Fruit fly (Drosophila melanogaster) whole organism, adult: ENCODE results near the gene CG7656.

Experiments used
- CG11617 ChIP-seq: fragments of 200-800 bp; sonication (Bioruptor generic); optimal IDR thresholded peaks from 2 replicates; lab custom pipeline; 2017; ENCODE audit warnings: mild to moderate bottlenecking, missing biosample characterization, missing genetic modification reagents, missing genetic modification characterization
- CG12768 ChIP-seq: fragments of 200-800 bp; sonication (Bioruptor generic); optimal IDR thresholded peaks from 2 replicates; lab custom pipeline; 2017; ENCODE audit warnings: missing biosample characterization, missing genetic modification characterization, mild to moderate bottlenecking, moderate library complexity, missing genetic modification reagents
- CG14711 ChIP-seq: fragments of 200-800 bp; sonication (Bioruptor generic); optimal IDR thresholded peaks from 2 replicates; lab custom pipeline; 2018; ENCODE audit warnings: missing biosample characterization, mild to moderate bottlenecking, missing genetic modification characterization, moderate library complexity
- CG1620 ChIP-seq: fragments of 200-800 bp; sonication (Bioruptor generic); optimal IDR thresholded peaks from 2 replicates; lab custom pipeline; 2016; ENCODE audit warnings: missing biosample characterization, missing genetic modification characterization
- CG33017 ChIP-seq: fragments of 200-800 bp; sonication (Bioruptor generic); optimal IDR thresholded peaks from 2 replicates; lab custom pipeline; 2018; ENCODE audit warnings: missing biosample characterization, mild to moderate bottlenecking, missing genetic modification characterization, moderate library complexity
- CG5204 ChIP-seq: fragments of 200-800 bp; sonication (Bioruptor generic); optimal IDR thresholded peaks from 2 replicates; lab custom pipeline; 2016; ENCODE audit warnings: missing biosample characterization, missing genetic modification characterization
- CG7045 ChIP-seq: fragments of 200-800 bp; sonication (Bioruptor generic); optimal IDR thresholded peaks from 2 replicates; lab custom pipeline; 2017; ENCODE audit warnings: missing biosample characterization, mild to moderate bottlenecking, missing genetic modification characterization
- CG7101 ChIP-seq: fragments of 200-800 bp; sonication (Bioruptor generic); optimal IDR thresholded peaks from 2 replicates; lab custom pipeline; 2018; ENCODE audit warnings: missing biosample characterization, mild to moderate bottlenecking, missing genetic modification characterization, moderate library complexity
- Clk ChIP-seq: fragments of 200-800 bp; sonication (Bioruptor generic); optimal IDR thresholded peaks from 2 replicates; lab custom pipeline; 2017; ENCODE audit warnings: missing biosample characterization, missing genetic modification characterization
- Crg-1 ChIP-seq: fragments of 200-800 bp; sonication (Bioruptor generic); optimal IDR thresholded peaks from 2 replicates; lab custom pipeline; 2016; ENCODE audit warnings: missing biosample characterization, missing genetic modification characterization
- Hr96 ChIP-seq: fragments of 200-800 bp; sonication (Bioruptor generic); optimal IDR thresholded peaks from 2 replicates; lab custom pipeline; 2016; ENCODE audit warnings: missing biosample characterization, missing genetic modification characterization
- Mnt ChIP-seq: fragments of 200-800 bp; sonication (Bioruptor generic); optimal IDR thresholded peaks from 2 replicates; lab custom pipeline; 2016; ENCODE audit warnings: missing biosample characterization, mild to moderate bottlenecking, missing genetic modification characterization
- bab1 ChIP-seq: fragments of 200-800 bp; sonication (Bioruptor generic); optimal IDR thresholded peaks from 3 replicates; lab custom pipeline; 2019; ENCODE audit warnings: missing biosample characterization, mild to moderate bottlenecking, missing genetic modification characterization, moderate library complexity
- cic ChIP-seq: fragments of 200-800 bp; sonication (Bioruptor generic); optimal IDR thresholded peaks from 2 replicates; lab custom pipeline; 2017; ENCODE audit warnings: missing biosample characterization, mild to moderate bottlenecking, missing genetic modification characterization, moderate library complexity
- cnc ChIP-seq, 2 experiments: fragments of >200 bp; optimal IDR thresholded peaks; 2 replicates each; lab custom pipeline; 2017
- kay ChIP-seq: fragments of 200-800 bp; sonication (Bioruptor generic); peaks from one replicate; lab custom pipeline; 2016; ENCODE audit warnings: missing biosample characterization, missing genetic modification characterization, borderline replicate concordance
- ovo ChIP-seq: fragments of 200-800 bp; sonication (Bioruptor generic); optimal IDR thresholded peaks from 2 replicates; lab custom pipeline; 2016; ENCODE audit warnings: missing biosample characterization, missing genetic modification characterization
- pad ChIP-seq: fragments of 200-800 bp; sonication (Bioruptor generic); optimal IDR thresholded peaks from 3 replicates; lab custom pipeline; 2017; ENCODE audit warnings: missing biosample characterization, missing genetic modification characterization, mild to moderate bottlenecking, moderate library complexity, missing genetic modification reagents
- tj ChIP-seq: fragments of 200-800 bp; sonication (Bioruptor generic); optimal IDR thresholded peaks from 3 replicates; lab custom pipeline; 2017; ENCODE audit warnings: missing biosample characterization, mild to moderate bottlenecking, missing genetic modification characterization, moderate library complexity
- toe ChIP-seq: fragments of 200-800 bp; sonication (Bioruptor generic); optimal IDR thresholded peaks from 2 replicates; lab custom pipeline; 2016; ENCODE audit warnings: missing biosample characterization, missing genetic modification characterization

CG7656 gene

DNA sequence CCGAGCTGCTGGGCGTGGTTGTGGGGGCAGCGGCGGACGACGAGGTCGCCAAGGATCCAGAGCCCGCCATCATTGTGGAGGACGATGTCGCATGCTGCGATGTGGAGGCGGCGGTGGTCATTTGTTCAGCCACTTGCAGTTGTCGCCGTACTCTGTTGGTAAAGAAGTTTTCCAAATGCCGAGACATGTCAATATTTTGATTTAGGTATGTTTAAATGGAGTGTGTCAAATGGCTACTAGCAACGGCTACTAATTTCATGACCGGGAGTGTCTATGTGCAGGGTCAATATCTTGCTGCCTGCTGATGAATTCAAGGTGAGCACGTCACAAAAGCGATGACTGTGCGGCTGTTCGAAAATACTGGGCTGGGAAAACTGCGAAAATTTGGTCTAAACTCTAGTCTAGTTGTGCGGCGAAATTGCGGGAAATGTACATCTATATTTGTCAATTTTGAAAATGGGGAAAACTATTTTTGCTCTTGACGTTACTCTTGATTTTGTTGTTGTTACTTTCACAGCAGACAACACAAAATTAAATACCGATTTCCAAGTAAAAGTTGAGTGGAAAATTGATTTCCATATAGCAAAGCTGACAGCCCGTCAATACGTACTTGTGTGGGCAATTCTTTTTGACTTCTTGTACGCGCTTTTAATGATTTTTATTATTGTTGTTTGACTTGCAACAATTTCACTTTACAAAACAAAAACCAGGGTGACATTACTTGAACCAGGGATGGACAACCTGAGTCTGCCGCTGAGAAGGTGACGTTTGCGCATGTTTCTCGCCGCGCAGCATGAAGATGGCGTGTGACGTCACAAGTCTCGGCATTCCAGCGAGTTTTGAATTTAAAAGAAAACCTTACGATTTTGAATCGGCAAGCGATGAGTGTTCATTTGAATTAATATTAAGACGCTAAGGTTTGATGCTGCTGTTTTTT, at the start of gene CG7656:
Gene CG7656, minus strand, starts transcription at position 731 of the 937 bp plus-strand sequence.
- TF ChIP-seq cic (GFP tag; lab: Kevin White, UChicago) (peak; percentile 61), CG33017 (tag; lab: Kevin White, UChicago) (no peak), kay (no peak), CG5204 (GFP tag; lab: Kevin White, UChicago) (no peak), Mnt (GFP tag; lab: Kevin White, UChicago) (peak; percentile 68), bab1 (GFP tag; lab: Kevin White, UChicago) (peak; percentile 53), tj (peak; percentile 35), pad (no peak), Clk (no peak), Crg-1 (GFP tag; lab: Kevin White, UChicago) (peak; percentile 41), CG14711 (peak; percentile 43), CG1620 (GFP tag; lab: Kevin White, UChicago) (peak; percentile 72), cnc (optimal IDR thresholded peaks at IDR 0.05; lab: Kevin White, UChicago) (no peak), Hr96 (GFP tag; lab: Kevin White, UChicago) (no peak), toe (GFP tag; lab: Kevin White, UChicago) (peak; percentile 82), CG7045 (GFP tag; lab: Kevin White, UChicago) (no peak), ovo (no peak), CG7101 (tag; lab: Kevin White, UChicago) (peak; percentile 41), CG12768 (GFP tag; lab: Kevin White, UChicago) (peak; percentile 5), CG11617 (GFP tag; lab: Kevin White, UChicago) (peak; percentile 17)

DNA sequence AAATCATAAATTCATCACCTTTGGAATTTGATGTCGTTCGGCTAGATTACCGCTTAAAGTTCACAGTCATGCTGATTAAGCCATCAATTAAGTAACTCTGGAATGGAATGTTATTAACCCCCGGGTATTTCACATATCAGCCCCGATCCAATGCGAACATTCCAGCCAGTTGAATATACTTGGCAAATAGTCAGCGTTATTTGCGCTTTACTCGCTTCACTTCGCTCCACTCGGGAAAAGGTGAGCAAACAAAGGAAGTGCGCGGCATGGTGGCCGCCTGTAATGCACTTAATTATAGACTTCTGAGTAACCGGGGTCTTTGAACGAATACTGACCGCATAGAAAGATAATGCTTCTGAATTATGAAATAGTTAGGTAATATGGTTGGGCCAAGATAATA, 49.6 kb upstream of the CG7656 start:
- TF ChIP-seq CG5204 (GFP tag; lab: Kevin White, UChicago) (no peak), Hr96 (GFP tag; lab: Kevin White, UChicago) (no peak), bab1 (GFP tag; lab: Kevin White, UChicago) (no peak), kay (peak; percentile 49), CG33017 (tag; lab: Kevin White, UChicago) (no peak), cnc (optimal IDR thresholded peaks at IDR 0.05; lab: Kevin White, UChicago) (no peak)

DNA sequence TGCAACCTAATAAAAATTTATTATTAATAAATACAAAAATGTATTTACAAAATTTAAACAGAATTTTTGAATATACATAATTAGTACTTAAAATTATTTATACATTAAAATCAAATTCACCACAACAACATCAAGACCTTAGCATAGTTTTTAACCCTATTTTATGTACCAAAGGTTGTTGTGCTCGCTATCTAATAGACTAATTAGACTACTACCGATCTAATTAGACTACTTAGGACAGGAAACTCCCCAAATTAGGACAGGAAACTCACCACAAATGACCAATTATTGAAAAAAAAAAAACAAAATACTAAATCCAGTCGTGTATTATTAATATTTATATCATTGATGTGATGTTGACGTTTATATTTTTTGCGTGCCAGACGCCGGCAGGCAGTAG, 49.0 kb upstream of the CG7656 start:
- TF ChIP-seq CG7101 (tag; lab: Kevin White, UChicago): no peak
- TF ChIP-seq CG12768 (GFP tag; lab: Kevin White, UChicago): no peak
- no peak for TF ChIP-seq bab1 (GFP tag; lab: Kevin White, UChicago)
- no peak for TF ChIP-seq Clk

DNA sequence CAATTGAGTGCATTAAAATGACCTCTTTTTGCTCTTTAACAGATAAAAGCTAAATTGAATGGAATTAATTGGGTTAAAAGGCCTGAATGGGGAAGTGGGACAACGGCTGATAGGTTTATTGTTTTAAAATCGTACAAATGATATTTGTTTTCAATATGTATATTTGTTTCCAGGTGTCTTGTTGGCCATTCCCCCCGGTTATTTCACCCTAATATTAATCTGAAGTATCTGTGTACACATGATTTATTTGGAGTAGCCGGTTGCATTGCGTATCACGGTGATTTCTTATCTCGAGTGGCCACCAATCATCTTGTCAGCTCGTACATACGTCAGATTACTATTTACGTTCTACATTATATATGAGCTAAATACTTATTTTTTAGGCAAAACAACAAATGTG, 48.4 kb upstream of the CG7656 start:
- TF ChIP-seq CG33017 (tag; lab: Kevin White, UChicago) (peak; percentile 12), cic (GFP tag; lab: Kevin White, UChicago) (peak; percentile 69), Crg-1 (GFP tag; lab: Kevin White, UChicago) (no peak), pad (no peak)

DNA sequence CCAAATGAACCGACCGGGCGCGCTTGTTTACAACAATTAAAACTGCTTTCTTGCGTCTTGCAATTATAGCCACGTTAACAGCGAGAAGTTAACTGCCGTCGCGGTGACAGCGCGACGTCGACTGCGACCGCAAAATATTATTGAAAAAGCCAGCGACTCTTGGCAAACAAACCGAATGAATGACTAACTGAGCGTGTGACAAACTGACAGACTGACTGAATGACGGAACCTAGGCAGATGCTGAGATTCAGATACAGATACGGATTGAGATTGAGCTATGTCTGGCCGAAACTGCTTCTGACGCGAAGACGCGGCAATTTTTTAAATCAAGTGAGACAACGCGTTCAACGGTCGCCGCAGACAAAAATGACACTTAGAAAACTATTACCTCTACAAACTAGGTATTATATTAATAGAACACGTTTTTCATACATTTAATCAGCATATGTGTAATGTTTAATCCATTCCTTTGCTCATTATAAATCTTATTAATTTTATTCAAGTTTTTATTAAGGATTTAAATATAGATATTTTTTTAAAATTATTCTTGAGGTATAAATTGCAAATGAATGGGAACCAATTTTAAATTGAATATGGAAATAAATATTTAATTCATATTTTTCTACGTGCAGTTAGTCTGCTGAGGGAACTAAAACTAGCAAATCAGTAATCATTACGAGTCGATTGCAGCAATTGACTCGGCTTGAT, 46.5 kb upstream of the CG7656 start:
- TF ChIP-seq Hr96 (GFP tag; lab: Kevin White, UChicago): no peak
- peak; percentile 78 for TF ChIP-seq CG33017 (tag; lab: Kevin White, UChicago)
- no peak for TF ChIP-seq tj
- TF ChIP-seq bab1 (GFP tag; lab: Kevin White, UChicago): no peak
- TF ChIP-seq CG1620 (GFP tag; lab: Kevin White, UChicago): no peak
- peak; percentile 1 for TF ChIP-seq CG5204 (GFP tag; lab: Kevin White, UChicago)
- TF ChIP-seq cic (GFP tag; lab: Kevin White, UChicago): peak; percentile 28
- no peak for TF ChIP-seq Clk
- TF ChIP-seq CG11617 (GFP tag; lab: Kevin White, UChicago): peak; percentile 25
- no peak for TF ChIP-seq Crg-1 (GFP tag; lab: Kevin White, UChicago)
- TF ChIP-seq CG7101 (tag; lab: Kevin White, UChicago): peak; percentile 72
- TF ChIP-seq Mnt (GFP tag; lab: Kevin White, UChicago): no peak
- peak; percentile 62 for TF ChIP-seq CG14711
- TF ChIP-seq pad: no peak
- no peak for TF ChIP-seq kay
- peak; percentile 10 for TF ChIP-seq CG12768 (GFP tag; lab: Kevin White, UChicago)
- TF ChIP-seq toe (GFP tag; lab: Kevin White, UChicago): no peak
- no peak for TF ChIP-seq cnc (optimal IDR thresholded peaks at IDR 0.05; lab: Kevin White, UChicago)
- TF ChIP-seq CG7045 (GFP tag; lab: Kevin White, UChicago): peak; percentile 13
- TF ChIP-seq ovo: no peak

DNA sequence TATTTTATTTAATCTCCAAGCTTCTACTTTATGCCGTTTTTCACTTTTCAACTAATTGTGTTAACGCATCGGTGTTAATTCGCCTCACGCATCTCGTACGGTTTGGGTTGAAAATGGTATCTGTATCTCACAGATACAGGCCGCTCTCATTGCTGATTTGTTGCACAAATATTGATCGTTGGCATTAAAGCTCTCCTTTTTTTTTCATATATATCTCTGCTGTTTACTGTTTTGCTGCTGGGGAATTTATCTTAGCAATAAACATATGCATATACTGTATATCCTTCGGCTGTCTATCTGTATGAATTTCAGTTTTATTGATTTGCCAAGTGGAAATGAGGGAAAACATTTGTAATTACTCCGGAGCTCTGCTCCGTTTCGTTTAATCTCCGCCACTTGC, 44.7 kb upstream of the CG7656 start:
- TF ChIP-seq kay (peak; percentile 23), cic (GFP tag; lab: Kevin White, UChicago) (no peak), CG7101 (tag; lab: Kevin White, UChicago) (peak; percentile 5)
